Fruit fly (Drosophila melanogaster) whole organism, wandering third instar larva: ENCODE data around the gene CG4362.

Experiments
- Dfd ChIP-seq: fragments of >200 bp; optimal IDR thresholded peaks from 2 replicates; lab custom pipeline; 2017; ENCODE audit warnings: missing biosample characterization, missing genetic modification characterization
- Dif ChIP-seq: fragments of 200-275, 200-300 bp; sonication (Bioruptor generic); optimal IDR thresholded peaks from 2 replicates; lab custom pipeline; 2018; ENCODE audit warnings: missing biosample characterization, missing genetic modification characterization; ENCODE audit not compliant: partially characterized antibody
- HLH106 ChIP-seq: fragments of 200-800 bp; optimal IDR thresholded peaks from 3 replicates; lab custom pipeline; 2019; ENCODE audit warnings: missing biosample characterization, mild to moderate bottlenecking, missing genetic modification characterization, moderate library complexity
- Mio ChIP-seq: sonication (Bioruptor generic); optimal IDR thresholded peaks from 2 replicates; lab custom pipeline; 2016; ENCODE audit warnings: missing biosample characterization, missing genetic modification characterization
- Myc ChIP-seq: fragments of >200 bp; optimal IDR thresholded peaks from 2 replicates; lab custom pipeline; 2017
- N ChIP-seq: fragments of >200 bp; optimal IDR thresholded peaks from 2 replicates; lab custom pipeline; 2018; ENCODE audit warnings: missing biosample characterization, missing external identifiers, missing genetic modification characterization
- OdsH ChIP-seq: fragments of 200-800 bp; sonication (Bioruptor generic); optimal IDR thresholded peaks from 2 replicates; lab custom pipeline; 2016; ENCODE audit warnings: missing biosample characterization, mild to moderate bottlenecking, missing genetic modification characterization
- Vsx2 ChIP-seq: fragments of 200-300, 225-300 bp; sonication (Bioruptor generic); optimal IDR thresholded peaks from 2 replicates; lab custom pipeline; 2018; ENCODE audit warnings: missing biosample characterization, missing genetic modification characterization; ENCODE audit not compliant: partially characterized antibody
- dl ChIP-seq, 2 experiments: fragments of 175-275, 200-275 bp in 1 of 2; fragments of 200-275 bp in 1 of 2; sonication (Bioruptor generic); optimal IDR thresholded peaks; lab custom pipeline; 2018; ENCODE audit warnings: mild to moderate bottlenecking in 2 of 2, missing biosample characterization in 2 of 2, missing genetic modification characterization in 2 of 2, moderate library complexity in 2 of 2; ENCODE audit not compliant: partially characterized antibody in 2 of 2, insufficient read depth in 1 of 2
- dmrt93B ChIP-seq: fragments of 200-800 bp; sonication (Bioruptor generic); optimal IDR thresholded peaks from 2 replicates; lab custom pipeline; 2018; ENCODE audit warnings: missing biosample characterization, mild to moderate bottlenecking, missing genetic modification characterization
- jim ChIP-seq: fragments of 175-275, 200-325 bp; sonication (Bioruptor generic); optimal IDR thresholded peaks from 2 replicates; lab custom pipeline; 2016; ENCODE audit warnings: missing biosample characterization, mild to moderate bottlenecking, missing genetic modification characterization
- tai ChIP-seq: sonication (Bioruptor generic); optimal IDR thresholded peaks from 2 replicates; lab custom pipeline; 2016; ENCODE audit warnings: missing biosample characterization, missing genetic modification characterization

DNA sequence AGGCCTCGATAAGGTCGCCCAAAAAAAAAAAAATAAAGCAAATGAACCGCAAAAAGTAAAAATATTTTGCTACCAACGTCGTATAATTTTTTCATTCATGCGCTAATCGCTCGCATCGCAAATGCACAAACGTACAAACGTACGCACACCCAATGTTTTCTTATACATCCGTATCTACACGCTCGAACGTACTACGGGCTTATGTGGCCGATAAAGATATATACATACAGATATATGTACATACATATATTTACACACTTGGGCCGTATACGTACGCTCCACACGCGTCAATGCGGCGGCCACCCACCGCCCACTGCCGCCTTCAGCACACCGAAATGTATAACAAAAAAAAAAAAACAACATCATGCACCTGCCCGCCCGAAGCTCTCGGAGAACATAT, 41.4 kb downstream of the CG4362 start:
- TF ChIP-seq Myc (lab: Kevin White, UChicago) (no peak), Dfd (GFP tag; lab: Kevin White, UChicago) (no peak), N (GFP tag; lab: Kevin White, UChicago) (no peak), Dif (GFP tag; lab: Kevin White, UChicago) (no peak), Vsx2 (GFP tag; lab: Kevin White, UChicago) (no peak), Mio (GFP tag; lab: Kevin White, UChicago) (no peak), OdsH (GFP tag; lab: Kevin White, UChicago) (no peak), jim (GFP tag; lab: Kevin White, UChicago) (no peak), tai (GFP tag; lab: Kevin White, UChicago) (no peak), dl (GFP tag; optimal IDR thresholded peaks at IDR 0.05; lab: Kevin White, UChicago; ENCODE audit: insufficient read depth in 1 of 2, partially characterized antibody in 2 of 2) (no peak), dmrt93B (GFP tag; lab: Kevin White, UChicago) (no peak), HLH106 (tag; lab: Kevin White, UChicago) (no peak)
